Fruit fly (Drosophila melanogaster): ENCODE results near the gene CG13737.

Gene CG13737

dm6 chr3L:13863365-13863775 lies 15.4 kb upstream of the CG13737 start:
- TF ChIP-seq Xrp1 (GFP tag; IDR thresholded peaks at IDR 0.05) (0 out of 2 replicates have a peak, but pooled peaks have one; percentile 19), lola (GFP tag; optimal IDR thresholded peaks at IDR 0.05) (no peak), grau (tag; optimal IDR thresholded peaks at IDR 0.05) (no peak), CG18599 (GFP tag; optimal IDR thresholded peaks at IDR 0.05) (peak; percentile 8), da (GFP tag; optimal IDR thresholded peaks at IDR 0.05) (no peak), Vsx1 (GFP tag; optimal IDR thresholded peaks at IDR 0.05) (no peak), ERR (GFP tag; optimal IDR thresholded peaks at IDR 0.05) (peak; percentile 49), dati (GFP tag; IDR thresholded peaks at IDR 0.05) (no peak), CG15479 (GFP tag; optimal IDR thresholded peaks at IDR 0.05) (peak; percentile 98), MTF-1 (GFP tag; optimal IDR thresholded peaks at IDR 0.05; ENCODE audit: borderline replicate concordance) (peak; percentile 22), ab (GFP tag; optimal IDR thresholded peaks at IDR 0.05) (no peak), Hey (tag; optimal IDR thresholded peaks at IDR 0.05) (peak; percentile 13), gcm (GFP tag; optimal IDR thresholded peaks at IDR 0.05) (peak; percentile 34), sug (tag; optimal IDR thresholded peaks at IDR 0.05) (peak; percentile 94), Scr (GFP tag; IDR thresholded peaks at IDR 0.05; ENCODE audit: partially characterized antibody) (0 out of 2 replicates have a peak, but pooled peaks have one; percentile 13), Six4 (GFP tag; optimal IDR thresholded peaks at IDR 0.05) (peak; percentile 0), Kr (GFP tag; optimal IDR thresholded peaks at IDR 0.05) (peak; percentile 15), CG33557 (GFP tag; optimal IDR thresholded peaks at IDR 0.05) (peak; percentile 11), sc (optimal IDR thresholded peaks at IDR 0.05) (no peak), sc (GFP tag; optimal IDR thresholded peaks at IDR 0.05) (peak; percentile 8), chinmo (GFP tag; IDR thresholded peaks at IDR 0.05; ENCODE audit: partially characterized antibody) (0 out of 4 replicates have a peak, but pooled peaks have one; percentile 70), tll (GFP tag; optimal IDR thresholded peaks at IDR 0.05) (peak in 1 of 2 experiments; percentile 37), z (GFP tag; IDR thresholded peaks at IDR 0.05) (peak; percentile 95), GATAe (GFP tag; conservative IDR thresholded peaks at IDR 0.05) (no peak), Mrtf (GFP tag; IDR thresholded peaks at IDR 0.05) (no peak), rib (GFP tag; IDR thresholded peaks at IDR 0.05) (peak; percentile 47; the same call in 1 of the 2 replicates), CG6254 (GFP tag; optimal IDR thresholded peaks at IDR 0.05) (peak; percentile 20), dm (GFP tag; optimal IDR thresholded peaks at IDR 0.05) (peak; percentile 39), so (GFP tag; IDR thresholded peaks at IDR 0.05) (peak; percentile 36; the same call in 1 of the 3 replicates), dmrt11E (tag; optimal IDR thresholded peaks at IDR 0.05) (peak; percentile 11), CG31365 (tag; optimal IDR thresholded peaks at IDR 0.05) (no peak), CG30431 (GFP tag; optimal IDR thresholded peaks at IDR 0.05) (no peak), CG6791 (GFP tag; IDR thresholded peaks at IDR 0.05; ENCODE audit: partially characterized antibody) (peak; percentile 57; the same call in 2 of the 3 replicates), CG2199 (GFP tag; IDR thresholded peaks at IDR 0.05) (0 out of 3 replicates have a peak, but pooled peaks have one; percentile 62), sima (GFP tag; optimal IDR thresholded peaks at IDR 0.05) (no peak), CG14860 (GFP tag; IDR thresholded peaks at IDR 0.05; ENCODE audit: partially characterized antibody) (no peak), D (optimal IDR thresholded peaks at IDR 0.05) (peak; percentile 50), D (GFP tag; optimal IDR thresholded peaks at IDR 0.05) (no peak), CG7372 (GFP tag; IDR thresholded peaks at IDR 0.05) (no peak), ara (GFP tag; IDR thresholded peaks at IDR 0.05) (no peak), ind (GFP tag; optimal IDR thresholded peaks at IDR 0.05) (no peak), wdn (GFP tag; IDR thresholded peaks at IDR 0.05) (0 out of 2 replicates have a peak, but pooled peaks have one; percentile 21), CG6654 (GFP tag; optimal IDR thresholded peaks at IDR 0.05) (no peak), Bgb (GFP tag; IDR thresholded peaks at IDR 0.05; ENCODE audit: partially characterized antibody) (peak; percentile 39; the same call in 1 of the 2 replicates), Sox102F (GFP tag; optimal IDR thresholded peaks at IDR 0.05) (no peak), CG11093 (GFP tag; IDR thresholded peaks at IDR 0.05) (no peak), crp (GFP tag; optimal IDR thresholded peaks at IDR 0.05) (peak in 1 of 2 experiments; percentile 58), onecut (GFP tag; IDR thresholded peaks at IDR 0.05) (0 out of 2 replicates have a peak, but pooled peaks have one; percentile 3), CG31441 (GFP tag; IDR thresholded peaks at IDR 0.05) (no peak)
